Fruit fly (Drosophila melanogaster) Kc167 (cell line): ENCODE results near the gene CG11889.

ENCODE experiments used
- Myc ChIP-seq: fragments of >200 bp; optimal IDR thresholded peaks from 2 replicates; lab custom pipeline; 2017; ENCODE audit warnings: missing external identifiers
- Sin3A ChIP-seq: fragments of >200 bp; optimal IDR thresholded peaks from 2 replicates; lab custom pipeline; 2018; ENCODE audit warnings: missing external identifiers
- h ChIP-seq: fragments of >200 bp; optimal IDR thresholded peaks from 3 replicates; lab custom pipeline; 2018; ENCODE audit warnings: missing external identifiers
- insv ChIP-seq: fragments of >200 bp; optimal IDR thresholded peaks from 3 replicates; lab custom pipeline; 2018; ENCODE audit warnings: missing external identifiers
- psq ChIP-seq: fragments of >200 bp; optimal IDR thresholded peaks from 2 replicates; lab custom pipeline; 2017; ENCODE audit warnings: missing external identifiers
- ttk ChIP-seq: sonication (Bioruptor generic); optimal IDR thresholded peaks from 2 replicates; lab custom pipeline; 2017; ENCODE audit warnings: missing external identifiers

The CG11889 gene

dm6 chr3R:25277112-25277511, 7.1 kb downstream of the CG11889 start, which contains the start of gene CG10513:
Gene CG10513, minus strand, starts transcription at chr3R:25277212.
- TF ChIP-seq h (lab: Kevin White, UChicago) = no peak
- TF ChIP-seq insv (lab: Kevin White, UChicago) = no peak
- no peak for TF ChIP-seq ttk (lab: Kevin White, UChicago)
- no peak for TF ChIP-seq psq (lab: Kevin White, UChicago)
- no peak for TF ChIP-seq Sin3A (lab: Kevin White, UChicago)
- TF ChIP-seq Myc (lab: Kevin White, UChicago) = no peak

- TF ChIP-seq Sin3A (lab: Kevin White, UChicago) = no peak
- no peak for TF ChIP-seq ttk (lab: Kevin White, UChicago)
- no peak for TF ChIP-seq insv (lab: Kevin White, UChicago)
- no peak for TF ChIP-seq Myc (lab: Kevin White, UChicago)
- no peak for TF ChIP-seq h (lab: Kevin White, UChicago)
- no peak for TF ChIP-seq psq (lab: Kevin White, UChicago)
Measured at dm6 chr3R:25279796-25280350, 9.9 kb downstream of the CG11889 start, which contains the start of gene CG10514. Gene CG10514, minus strand, starts transcription at chr3R:25279846.

DNA sequence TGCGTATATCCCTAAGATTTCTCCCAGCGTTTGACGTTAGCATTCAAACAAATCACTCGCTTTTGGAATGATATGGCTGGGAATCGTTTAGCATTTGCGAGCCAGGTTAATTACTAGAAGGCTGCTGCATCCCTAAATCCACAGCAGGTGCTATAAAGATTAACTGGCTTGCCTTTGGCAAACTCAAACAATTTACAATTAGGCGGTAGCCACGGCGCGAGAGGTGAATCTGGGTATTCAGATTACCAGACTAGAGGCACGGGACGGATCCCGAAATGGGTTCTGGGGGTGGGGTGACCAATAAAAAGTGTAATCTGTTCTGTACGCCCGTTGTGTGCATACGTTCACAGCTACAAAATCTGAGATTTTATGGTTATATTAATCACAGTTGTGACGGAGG, 11.2 kb downstream of the CG11889 start, which contains the start of gene CG11892:
CG11892 (plus strand) TSS at position 384 of the 400 bp plus-strand sequence.
- TF ChIP-seq Sin3A (lab: Kevin White, UChicago) (no peak), insv (lab: Kevin White, UChicago) (no peak), ttk (lab: Kevin White, UChicago) (no peak), h (lab: Kevin White, UChicago) (no peak), Myc (lab: Kevin White, UChicago) (no peak), psq (lab: Kevin White, UChicago) (no peak)

DNA sequence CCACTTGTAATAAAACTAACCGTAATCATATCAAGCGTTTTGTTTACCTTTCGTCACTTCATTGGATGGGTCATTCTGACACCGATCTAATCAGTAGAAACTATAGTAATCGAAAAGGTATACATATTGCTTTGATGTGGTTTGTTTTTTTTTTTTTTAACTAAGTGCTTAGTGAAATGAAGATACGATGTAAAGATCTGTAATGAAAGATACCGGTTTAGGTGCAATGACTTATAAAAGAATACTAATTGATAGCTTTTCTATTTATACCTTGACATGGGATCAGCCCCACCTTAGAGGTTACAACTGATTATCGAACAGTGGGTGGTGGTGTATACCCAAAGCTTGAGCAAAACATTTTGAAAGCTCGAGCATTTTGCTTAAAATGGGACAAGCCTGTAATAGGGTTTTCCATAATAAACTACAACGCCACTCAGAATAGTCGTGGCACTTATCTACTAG, 13.2 kb downstream of the CG11889 start, which contains the start of gene CG31300:
CG31300 (plus strand) TSS at position 412 of the 462 bp plus-strand sequence.
- TF ChIP-seq insv (lab: Kevin White, UChicago) = no peak

dm6 chr3R:25285173-25285572, 15.2 kb downstream of the CG11889 start, which contains the start of gene CG31104:
Gene CG31104, plus strand, starts transcription at chr3R:25285473.
- no peak for TF ChIP-seq Sin3A (lab: Kevin White, UChicago)

- TF ChIP-seq Sin3A (lab: Kevin White, UChicago) (no peak), ttk (lab: Kevin White, UChicago) (no peak), insv (lab: Kevin White, UChicago) (no peak), Myc (lab: Kevin White, UChicago) (no peak), psq (lab: Kevin White, UChicago) (no peak), h (lab: Kevin White, UChicago) (no peak)
Measured at dm6 chr3R:25287128-25287527, 17.1 kb downstream of the CG11889 start, which contains the start of gene CG13658. Gene CG13658, plus strand, starts transcription at chr3R:25287474.

DNA sequence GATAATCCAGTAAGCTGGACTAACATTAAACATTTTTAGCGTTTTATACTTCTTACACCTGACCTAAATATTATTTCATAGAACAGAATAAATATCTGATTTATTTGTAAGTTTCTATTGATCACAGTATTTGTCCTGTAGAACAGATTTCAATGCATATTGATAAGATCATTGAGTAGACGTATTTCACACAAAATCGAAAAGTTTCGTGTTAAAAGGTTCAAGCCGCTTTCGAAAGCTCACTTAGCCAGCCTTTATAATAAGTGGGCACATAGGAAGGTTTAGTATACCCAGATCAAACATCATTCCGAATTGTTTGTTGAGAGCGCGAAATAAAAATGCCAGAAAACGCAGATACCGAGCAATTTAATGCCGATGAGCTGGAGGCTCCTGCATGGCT, 19.6 kb downstream of the CG11889 start, which contains the start of gene CG11893:
CG11893 (plus strand) TSS at position 301 of the 400 bp plus-strand sequence.
- TF ChIP-seq Sin3A (lab: Kevin White, UChicago) = no peak
- TF ChIP-seq psq (lab: Kevin White, UChicago) = no peak
- no peak for TF ChIP-seq ttk (lab: Kevin White, UChicago)
- TF ChIP-seq insv (lab: Kevin White, UChicago) = no peak
- no peak for TF ChIP-seq h (lab: Kevin White, UChicago)
- no peak for TF ChIP-seq Myc (lab: Kevin White, UChicago)

DNA sequence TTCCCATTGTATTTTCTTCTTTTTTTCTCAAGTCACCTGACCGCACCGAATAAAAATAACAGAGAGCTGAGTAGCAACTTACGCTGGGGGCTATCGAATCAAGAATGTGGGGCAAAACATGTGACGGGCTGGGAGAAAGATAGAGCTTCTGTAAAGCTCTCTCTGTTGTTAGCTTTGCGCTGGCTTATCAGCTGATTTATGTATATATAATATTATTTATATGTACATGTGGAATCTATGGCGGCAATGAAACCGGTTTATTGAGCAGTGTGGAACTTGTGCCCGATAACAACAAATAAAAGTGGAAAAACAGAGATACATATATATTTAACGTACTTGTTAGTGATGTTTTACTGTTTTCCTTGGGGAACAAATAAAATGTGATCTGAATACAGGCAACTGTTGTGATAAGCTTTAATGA, 22.9 kb downstream of the CG11889 start, which contains the start of gene CG31098:
CG31098 (minus strand) TSS at position 114 of the 421 bp plus-strand sequence.
- TF ChIP-seq psq (lab: Kevin White, UChicago) = no peak
- TF ChIP-seq Myc (lab: Kevin White, UChicago) = no peak
- no peak for TF ChIP-seq ttk (lab: Kevin White, UChicago)
- TF ChIP-seq Sin3A (lab: Kevin White, UChicago) = no peak
- no peak for TF ChIP-seq insv (lab: Kevin White, UChicago)
- TF ChIP-seq h (lab: Kevin White, UChicago) = no peak

- TF ChIP-seq Sin3A (lab: Kevin White, UChicago) = no peak
- TF ChIP-seq ttk (lab: Kevin White, UChicago) = no peak
- TF ChIP-seq insv (lab: Kevin White, UChicago) = no peak
- no peak for TF ChIP-seq Myc (lab: Kevin White, UChicago)
Measured at dm6 chr3R:25295320-25296020, 25.5 kb downstream of the CG11889 start, which contains the start of gene CG31102. Gene CG31102, minus strand, starts transcription at chr3R:25295594.

DNA sequence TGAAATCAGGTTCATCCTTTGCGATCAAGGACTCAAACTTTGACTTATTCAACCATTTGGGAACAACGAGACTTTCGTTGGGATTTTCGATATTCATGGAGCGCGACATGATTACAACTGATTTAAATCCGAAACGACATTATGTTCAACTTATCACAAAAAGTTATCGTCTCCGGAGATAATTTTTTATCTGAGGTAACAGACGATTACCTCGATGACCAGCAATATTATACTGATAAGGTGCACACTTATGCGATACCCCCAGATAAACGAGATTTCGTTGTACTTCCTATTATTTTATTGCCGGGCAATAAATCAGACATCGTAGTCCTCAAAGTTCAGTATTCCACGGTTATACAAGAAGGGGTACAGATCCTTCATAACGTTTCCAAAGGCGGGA, 27.7 kb downstream of the CG11889 start, which contains the start of gene CG31097:
CG31097 (minus strand) TSS at position 101 of the 400 bp plus-strand sequence.
- TF ChIP-seq h (lab: Kevin White, UChicago) = no peak
- no peak for TF ChIP-seq Myc (lab: Kevin White, UChicago)
- no peak for TF ChIP-seq Sin3A (lab: Kevin White, UChicago)
- no peak for TF ChIP-seq ttk (lab: Kevin White, UChicago)
- no peak for TF ChIP-seq psq (lab: Kevin White, UChicago)
- no peak for TF ChIP-seq insv (lab: Kevin White, UChicago)

DNA sequence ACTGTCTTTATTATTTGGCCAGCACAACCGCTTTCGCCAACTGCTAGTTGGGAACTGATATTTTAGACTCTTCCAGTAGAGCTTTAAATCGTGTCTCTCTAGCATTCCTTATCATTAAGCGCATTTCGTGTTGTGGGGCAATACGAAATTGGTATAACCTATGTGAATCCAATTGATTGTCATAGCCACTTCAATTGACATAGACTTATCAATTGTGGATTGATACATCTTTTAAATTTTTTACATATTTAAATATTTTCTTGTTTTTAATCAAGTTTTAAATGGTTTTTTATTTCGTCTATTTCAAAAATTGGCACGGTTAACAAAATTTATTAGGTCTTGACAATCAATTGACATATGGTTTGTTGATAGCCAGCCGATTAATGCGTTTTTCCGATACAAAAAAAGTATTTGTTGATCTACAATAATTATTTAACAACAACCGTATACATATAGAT, 29.5 kb downstream of the CG11889 start, which contains the start of gene CG31288:
CG31288 (minus strand) TSS at position 51 of the 458 bp plus-strand sequence.
- TF ChIP-seq Myc (lab: Kevin White, UChicago) (no peak), h (lab: Kevin White, UChicago) (no peak)
